Worm (Caenorhabditis elegans) whole organism, young adult: Measurements from ENCODE around the gene Y105C5B.3.

Experiments
- K12H6.12 ChIP-seq: fragments of 200-800 bp; sonication (Bioruptor generic); optimal IDR thresholded peaks from 2 replicates; lab custom pipeline; 2018; ENCODE audit warnings: mild to moderate bottlenecking, missing genetic modification characterization, missing compliant biosample characterization
- ama-1 ChIP-seq, 3 experiments: fragments of 150-350 bp in 1 of 3; sonication (generic microtip) in 2 of 3; optimal IDR thresholded peaks; 2 replicates each; lab custom pipeline; 2014 to 2018; ENCODE audit warnings: missing biosample characterization in 2 of 3, missing genetic modification characterization in 2 of 3, missing genetic modification reagents in 2 of 3
- atf-7 ChIP-seq: sonication (generic microtip); optimal IDR thresholded peaks from 2 replicates; lab custom pipeline; 2017; ENCODE audit warnings: mild to moderate bottlenecking, missing genetic modification characterization, missing compliant biosample characterization
- attf-3 ChIP-seq: fragments of 200-800 bp; sonication (Bioruptor generic); conservative IDR thresholded peaks from 2 replicates; pipeline ENCODE4 v1.3.6; 2022; ENCODE audit warnings: missing genetic modification reagents, missing genetic modification characterization, missing compliant biosample characterization
- ceh-58 ChIP-seq: fragments of 200-800 bp; sonication (Bioruptor generic); IDR thresholded peaks from 2 replicates; pipeline ENCODE4 v1.3.6; 2022; ENCODE audit warnings: missing genetic modification characterization, missing compliant biosample characterization
- dpl-1 ChIP-seq: fragments of 150-350 bp; optimal IDR thresholded peaks from 2 replicates; lab custom pipeline; 2014; ENCODE audit warnings: missing biosample characterization, missing genetic modification reagents, missing genetic modification characterization
- egl-18 ChIP-seq: fragments of 200-800 bp; sonication (Bioruptor generic); IDR thresholded peaks from 2 replicates; pipeline ENCODE4 v1.3.6; 2022; ENCODE audit warnings: missing genetic modification reagents, missing genetic modification characterization, missing compliant biosample characterization
- ekl-4 ChIP-seq: fragments of 200-800 bp; sonication (Bioruptor generic); IDR thresholded peaks from 2 replicates; pipeline ENCODE4 v1.3.6; 2022; ENCODE audit warnings: missing genetic modification reagents, missing genetic modification characterization, missing compliant biosample characterization
- lin-26 ChIP-seq: fragments of 200-800 bp; sonication (Bioruptor generic); IDR thresholded peaks from 2 replicates; pipeline ENCODE4 v1.3.6; 2022; ENCODE audit warnings: missing genetic modification reagents, missing genetic modification characterization, missing compliant biosample characterization
- pha-4 ChIP-seq: fragments of 150-350 bp; sonication (generic microtip); optimal IDR thresholded peaks from 2 replicates; lab custom pipeline; 2014; ENCODE audit warnings: missing biosample characterization, missing genetic modification reagents, missing genetic modification characterization
- sea-2 ChIP-seq: fragments of 200-800 bp; sonication (Bioruptor generic); IDR thresholded peaks from 2 replicates; pipeline ENCODE4 v1.3.6; 2022; ENCODE audit warnings: missing genetic modification characterization, missing compliant biosample characterization
- snpc-3.4 ChIP-seq: sonication (generic microtip); optimal IDR thresholded peaks from 2 replicates; lab custom pipeline; 2017; ENCODE audit warnings: missing genetic modification characterization, mild to moderate bottlenecking, missing compliant biosample characterization, antibody characterized with exemption, moderate library complexity, missing genotype, missing genetic modification reagents
- unc-130 ChIP-seq: sonication (generic microtip); optimal IDR thresholded peaks from 2 replicates; lab custom pipeline; 2016; ENCODE audit warnings: missing genetic modification reagents, missing genetic modification characterization, missing compliant biosample characterization
- ztf-3 ChIP-seq: fragments of 200-800 bp; sonication (Bioruptor generic); optimal IDR thresholded peaks from 2 replicates; lab custom pipeline; 2018; ENCODE audit warnings: mild to moderate bottlenecking, missing genetic modification characterization, missing compliant biosample characterization

ce11 chrIV:15915061-15915460, 31.0 kb downstream of the Y105C5B.3 start:
- TF ChIP-seq K12H6.12 (tag; lab: Kevin White, UChicago) (no peak), ama-1 (optimal IDR thresholded peaks at IDR 0.05; lab: Kevin White, UChicago) (no peak), ama-1 (GFP tag; optimal IDR thresholded peaks at IDR 0.05; lab: Kevin White, UChicago) (no peak), ztf-3 (no peak), attf-3 (GFP tag; lab: Robert Waterston, UW) (no peak), dpl-1 (GFP tag; lab: Kevin White, UChicago) (no peak), ekl-4 (GFP tag; lab: Robert Waterston, UW) (no peak), egl-18 (no peak), lin-26 (no peak), pha-4 (tag; lab: Kevin White, UChicago) (no peak), snpc-3.4 (tag; lab: Kevin White, UChicago) (no peak), sea-2 (GFP tag; lab: Robert Waterston, UW) (no peak), ceh-58 (no peak), unc-130 (GFP tag; lab: Kevin White, UChicago) (no peak), atf-7 (no peak)
